Worm (Caenorhabditis elegans) whole organism, L4 larva: ENCODE measurements around the gene ZK1055.7.
A peak's percentile ranks its signal among the peaks of the same experiment; 100 is the strongest.

Source experiments
- F44E2.7 ChIP-seq: fragments of 200-800 bp; sonication (Bioruptor generic); IDR thresholded peaks from 2 replicates; pipeline ENCODE4 v2.1.2; 2022; ENCODE audit warnings: missing genetic modification characterization, missing compliant biosample characterization
- F49E8.2 ChIP-seq: sonication (generic microtip); optimal IDR thresholded peaks from 2 replicates; lab custom pipeline; 2016; ENCODE audit warnings: missing compliant biosample characterization, mild to moderate bottlenecking, missing genetic modification characterization, borderline replicate concordance
- T20F7.1 ChIP-seq: fragments of 200-800 bp; sonication (Bioruptor generic); optimal IDR thresholded peaks from 2 replicates; lab custom pipeline; 2018; ENCODE audit warnings: mild to moderate bottlenecking, missing genetic modification characterization, missing compliant biosample characterization
- Y105C5A.15 ChIP-seq: fragments of 200-800 bp; sonication (Bioruptor generic); IDR thresholded peaks from 2 replicates; pipeline ENCODE4 v1.3.6; 2022; ENCODE audit warnings: missing genetic modification characterization, missing compliant biosample characterization
- Y48G9A.11 ChIP-seq: fragments of 200-800 bp; sonication (Bioruptor generic); IDR thresholded peaks from 2 replicates; pipeline ENCODE4 v1.3.6; 2022; ENCODE audit warnings: missing genetic modification reagents, missing genetic modification characterization, missing compliant biosample characterization
- Y5F2A.4 ChIP-seq: fragments of 200-800 bp; sonication (Bioruptor generic); optimal IDR thresholded peaks from 2 replicates; lab custom pipeline; 2018; ENCODE audit warnings: mild to moderate bottlenecking, missing genetic modification characterization, missing compliant biosample characterization
- Y75B8A.6 ChIP-seq: fragments of 200-800 bp; sonication (Bioruptor generic); IDR thresholded peaks from 2 replicates; pipeline ENCODE4 v1.3.6; 2022; ENCODE audit warnings: missing genetic modification reagents, missing genetic modification characterization, missing compliant biosample characterization
- ama-1 ChIP-seq: fragments of 150-350 bp; optimal IDR thresholded peaks from 2 replicates; lab custom pipeline; 2014; ENCODE audit warnings: inconsistent platforms, mixed read lengths
- arid-1 ChIP-seq: fragments of 200-800 bp; sonication (Bioruptor generic); conservative IDR thresholded peaks from 2 replicates; pipeline ENCODE4 v1.3.6; 2022; ENCODE audit warnings: missing genetic modification reagents, missing genetic modification characterization, missing compliant biosample characterization
- ceh-20 ChIP-seq: fragments of 200-800 bp; sonication (Bioruptor generic); IDR thresholded peaks from 2 replicates; pipeline ENCODE4 v1.3.6; 2022; ENCODE audit warnings: missing genetic modification reagents, missing genetic modification characterization, missing compliant biosample characterization
- ceh-62 ChIP-seq: sonication (generic microtip); optimal IDR thresholded peaks from 2 replicates; lab custom pipeline; 2017; ENCODE audit warnings: missing biosample characterization, missing genetic modification characterization
- cey-2 ChIP-seq: sonication (generic microtip); optimal IDR thresholded peaks from 3 replicates; lab custom pipeline; 2017; ENCODE audit warnings: missing genetic modification characterization, mild to moderate bottlenecking, missing compliant biosample characterization, antibody characterized with exemption, borderline replicate concordance; ENCODE audit not compliant: insufficient read depth
- daf-16 ChIP-seq, 3 experiments: sonication (generic microtip); optimal IDR thresholded peaks; 2 replicates each; lab custom pipeline; 2016 to 2017; ENCODE audit warnings: missing genetic modification characterization in 3 of 3, missing genetic modification reagents in 3 of 3, mild to moderate bottlenecking in 2 of 3, missing compliant biosample characterization in 2 of 3, missing biosample characterization in 1 of 3, moderate library complexity in 1 of 3
- daf-19 ChIP-seq: fragments of 200-800 bp; sonication (Bioruptor generic); conservative IDR thresholded peaks from 2 replicates; pipeline ENCODE4 v1.3.6; 2022; ENCODE audit warnings: missing genetic modification characterization, missing compliant biosample characterization
- dmd-9 ChIP-seq: fragments of 200-800 bp; sonication (Bioruptor generic); IDR thresholded peaks from 2 replicates; pipeline ENCODE4 v1.3.6; 2022; ENCODE audit warnings: missing genetic modification reagents, missing genetic modification characterization, missing compliant biosample characterization
- dve-1 ChIP-seq: sonication (generic microtip); optimal IDR thresholded peaks from 2 replicates; lab custom pipeline; 2017; ENCODE audit warnings: antibody characterized with exemption, mild to moderate bottlenecking, missing genetic modification characterization, missing compliant biosample characterization; ENCODE audit not compliant: insufficient read depth
- egl-27 ChIP-seq: sonication (generic microtip); optimal IDR thresholded peaks from 3 replicates; lab custom pipeline; 2017; ENCODE audit warnings: missing biosample characterization, missing genetic modification reagents, missing genetic modification characterization
- fkh-10 ChIP-seq: fragments of 150-350 bp; optimal IDR thresholded peaks from 2 replicates; lab custom pipeline; 2014; ENCODE audit warnings: missing biosample characterization, missing genetic modification reagents, missing genetic modification characterization
- fos-1 ChIP-seq: fragments of 150-350 bp; optimal IDR thresholded peaks from 2 replicates; lab custom pipeline; 2014; ENCODE audit warnings: missing biosample characterization, missing genetic modification characterization
- gei-8 ChIP-seq: fragments of 200-800 bp; sonication (Bioruptor generic); optimal IDR thresholded peaks from 2 replicates; lab custom pipeline; 2018; ENCODE audit warnings: mild to moderate bottlenecking, missing genetic modification characterization, missing compliant biosample characterization
- hlh-30 ChIP-seq: sonication (generic microtip); optimal IDR thresholded peaks from 2 replicates; lab custom pipeline; 2017; ENCODE audit warnings: antibody characterized with exemption, mild to moderate bottlenecking, missing genetic modification characterization, missing compliant biosample characterization; ENCODE audit not compliant: insufficient read depth
- hmg-1.1 ChIP-seq: fragments of 200-800 bp; sonication (Bioruptor generic); IDR thresholded peaks from 2 replicates; pipeline ENCODE4 v1.3.6; 2022; ENCODE audit warnings: missing genetic modification reagents, missing genetic modification characterization, missing compliant biosample characterization
- jun-1 ChIP-seq: fragments of 150-350 bp; optimal IDR thresholded peaks from 2 replicates; lab custom pipeline; 2014; ENCODE audit warnings: missing biosample characterization, missing genetic modification reagents, missing genetic modification characterization
- lim-7 ChIP-seq: fragments of 200-800 bp; sonication (Bioruptor generic); IDR thresholded peaks from 2 replicates; pipeline ENCODE4 v1.3.6; 2022; ENCODE audit warnings: missing genetic modification characterization, missing compliant biosample characterization
- lin-13 ChIP-seq: fragments of 150-350 bp; optimal IDR thresholded peaks from 2 replicates; lab custom pipeline; 2014; ENCODE audit warnings: missing biosample characterization, missing genetic modification reagents, missing genetic modification characterization
- lin-38 ChIP-seq: fragments of 200-800 bp; sonication (Bioruptor generic); IDR thresholded peaks from 2 replicates; pipeline ENCODE4 v1.3.6; 2022; ENCODE audit warnings: missing genetic modification reagents, missing genetic modification characterization, missing compliant biosample characterization
- lsy-2 ChIP-seq, 2 experiments: fragments of 150-350 bp in 1 of 2; sonication (generic microtip) in 1 of 2; optimal IDR thresholded peaks; 2 replicates each; lab custom pipeline; 2014 to 2017; ENCODE audit warnings: missing biosample characterization in 2 of 2, missing genetic modification characterization in 2 of 2
- mdt-29 ChIP-seq: fragments of 200-800 bp; sonication (Bioruptor generic); IDR thresholded peaks from 2 replicates; pipeline ENCODE4 v1.3.6; 2022; ENCODE audit warnings: missing genetic modification reagents, missing genetic modification characterization, missing compliant biosample characterization
- mep-1 ChIP-seq: fragments of 150-350 bp; sonication (generic microtip); optimal IDR thresholded peaks from 3 replicates; lab custom pipeline; 2014; ENCODE audit warnings: missing biosample characterization, missing genetic modification characterization
- nhr-102 ChIP-seq: sonication (generic microtip); optimal IDR thresholded peaks from 2 replicates; lab custom pipeline; 2016; ENCODE audit warnings: mild to moderate bottlenecking, missing genetic modification characterization, moderate library complexity, missing compliant biosample characterization
- nhr-28 ChIP-seq: fragments of 150-350 bp; optimal IDR thresholded peaks from 2 replicates; lab custom pipeline; 2014; ENCODE audit warnings: missing biosample characterization, missing genetic modification characterization
- nhr-48 ChIP-seq: sonication (generic microtip); optimal IDR thresholded peaks from 2 replicates; lab custom pipeline; 2016; ENCODE audit warnings: mild to moderate bottlenecking, missing genetic modification characterization, missing compliant biosample characterization
- nhr-6 ChIP-seq: fragments of 150-350 bp; optimal IDR thresholded peaks from 2 replicates; lab custom pipeline; 2014; ENCODE audit warnings: missing biosample characterization, missing genetic modification characterization
- pha-4 ChIP-seq, 2 experiments: fragments of 150-350 bp in 1 of 2; fragments of 200-800 bp in 1 of 2; sonication (Bioruptor generic) in 1 of 2; IDR thresholded peaks in 1 of 2; optimal IDR thresholded peaks in 1 of 2; 2 replicates each; pipeline versions ENCODE4 v1.3.6 to Lab custom; 2014 to 2022; ENCODE audit warnings: missing genetic modification characterization in 2 of 2, missing genetic modification reagents in 2 of 2, missing biosample characterization in 1 of 2, missing compliant biosample characterization in 1 of 2
- php-3 ChIP-seq: fragments of 200-800 bp; sonication (Bioruptor generic); IDR thresholded peaks from 2 replicates; pipeline ENCODE4 v1.3.6; 2022; ENCODE audit warnings: missing genetic modification reagents, missing genetic modification characterization, missing compliant biosample characterization
- pqm-1 ChIP-seq: sonication (generic microtip); optimal IDR thresholded peaks from 2 replicates; lab custom pipeline; 2017; ENCODE audit warnings: missing biosample characterization, missing genetic modification characterization
- snpc-1.2 ChIP-seq: fragments of 200-800 bp; sonication (Bioruptor generic); IDR thresholded peaks from 2 replicates; pipeline ENCODE4 v1.3.6; 2022; ENCODE audit warnings: missing genetic modification reagents, missing genetic modification characterization, missing compliant biosample characterization
- spr-1 ChIP-seq: sonication (generic microtip); optimal IDR thresholded peaks from 2 replicates; lab custom pipeline; 2016; ENCODE audit warnings: mild to moderate bottlenecking, missing genetic modification characterization, missing compliant biosample characterization
- unc-130 ChIP-seq: sonication (generic microtip); optimal IDR thresholded peaks from 2 replicates; lab custom pipeline; 2016; ENCODE audit warnings: missing genetic modification reagents, missing genetic modification characterization, missing compliant biosample characterization
- zag-1 ChIP-seq: fragments of 150-350 bp; optimal IDR thresholded peaks from 2 replicates; lab custom pipeline; 2014; ENCODE audit warnings: missing biosample characterization, missing genetic modification characterization
- zfp-2 ChIP-seq: sonication (generic microtip); optimal IDR thresholded peaks from 2 replicates; lab custom pipeline; 2016; ENCODE audit warnings: mild to moderate bottlenecking, missing genetic modification characterization, missing compliant biosample characterization
- zip-2 ChIP-seq: fragments of 150-350 bp; optimal IDR thresholded peaks from 2 replicates; lab custom pipeline; 2014; ENCODE audit warnings: missing biosample characterization, missing genetic modification characterization

The ZK1055.7 gene

ce11 chrV:6575406-6576130, 29.6 kb downstream of the ZK1055.7 start, which contains the start of gene fut-2 (continued):
- TF ChIP-seq zip-2 (tag; lab: Kevin White, UChicago) (no peak), spr-1 (no peak), daf-16 (GFP tag; optimal IDR thresholded peaks at IDR 0.05; lab: Kevin White, UChicago) (no peak), daf-16 (tag; optimal IDR thresholded peaks at IDR 0.05; lab: Kevin White, UChicago) (peak; percentile 96), dve-1 (peak; percentile 67), pha-4 (GFP tag; IDR thresholded peaks at IDR 0.05; lab: Robert Waterston, UW) (no peak), pha-4 (tag; optimal IDR thresholded peaks at IDR 0.05; lab: Kevin White, UChicago) (no peak), egl-27 (tag; lab: Kevin White, UChicago) (no peak), dmd-9 (GFP tag; lab: Robert Waterston, UW) (no peak)

ce11 chrV:6565851-6566386, 39.3 kb downstream of the ZK1055.7 start, which contains the start of gene K04A8.1:
Gene K04A8.1 (plus strand): TSS chrV:6566336.
- TF ChIP-seq dve-1 (peak; percentile 50), nhr-102 (no peak), lin-38 (no peak), daf-16 (GFP tag; optimal IDR thresholded peaks at IDR 0.05; lab: Kevin White, UChicago) (no peak), daf-16 (tag; optimal IDR thresholded peaks at IDR 0.05; lab: Kevin White, UChicago) (peak; percentile 75), nhr-28 (peak; percentile 45), arid-1 (GFP tag; lab: Robert Waterston, UW) (no peak), nhr-48 (tag; lab: Kevin White, UChicago) (no peak), pqm-1 (tag; lab: Kevin White, UChicago) (peak; percentile 69), unc-130 (GFP tag; lab: Kevin White, UChicago) (no peak), fos-1 (tag; lab: Kevin White, UChicago) (no peak), F44E2.7 (no peak), T20F7.1 (GFP tag; lab: Kevin White, UChicago) (no peak), Y75B8A.6 (no peak), zag-1 (tag; lab: Kevin White, UChicago) (no peak), dmd-9 (GFP tag; lab: Robert Waterston, UW) (no peak)
- TF ChIP-seq, all 104 proteins: peak for 4

DNA sequence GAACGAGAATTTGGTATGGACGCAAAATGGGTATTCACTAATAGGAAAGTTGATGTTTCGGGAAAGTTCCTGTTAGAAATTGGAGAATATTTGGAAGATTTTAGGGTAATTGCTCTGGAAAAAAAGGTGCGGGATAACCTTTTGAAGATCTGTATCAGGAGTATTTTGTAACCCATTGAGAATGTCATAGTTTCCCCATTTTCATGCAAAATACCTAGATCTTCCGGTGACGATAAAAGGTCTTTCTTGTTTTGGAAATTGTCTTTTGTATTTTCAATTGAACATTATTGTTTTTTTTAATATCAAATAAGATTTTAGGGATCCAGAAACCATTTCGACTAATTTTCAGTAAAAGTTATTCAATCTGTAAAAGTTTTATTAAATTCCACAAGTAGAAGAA, 43.6 kb downstream of the ZK1055.7 start, which contains the start of gene spp-19:
spp-19 (minus strand) TSS at position 101 of the 400 bp plus-strand sequence.
- TF ChIP-seq hmg-1.1 (GFP tag; lab: Robert Waterston, UW) (no peak), lin-13 (GFP tag; lab: Kevin White, UChicago) (no peak), ceh-62 (no peak)
- TF ChIP-seq, all 104 proteins: peak for 0

DNA sequence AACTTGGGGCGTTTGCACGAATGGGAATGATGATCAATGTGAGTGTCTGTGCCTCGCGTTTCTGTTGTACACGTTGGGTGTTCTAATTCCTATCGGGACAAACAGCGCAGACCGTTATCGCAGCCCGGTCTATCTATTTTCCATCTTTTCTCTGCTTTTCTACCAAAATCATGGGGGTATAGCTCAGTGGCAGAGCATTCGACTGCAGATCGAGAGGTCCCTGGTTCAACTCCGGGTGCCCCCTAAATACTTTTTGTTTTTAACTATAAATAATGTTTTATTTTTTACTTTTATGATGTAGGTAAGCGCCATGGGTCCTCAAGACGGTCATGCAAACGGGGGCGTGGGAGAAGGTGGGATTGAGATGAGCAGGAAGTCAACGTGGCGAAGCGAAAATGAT, 45.6 kb downstream of the ZK1055.7 start:
- TF ChIP-seq fos-1 (tag; lab: Kevin White, UChicago) (no peak), hlh-30 (tag; lab: Kevin White, UChicago) (no peak), daf-19 (GFP tag; lab: Robert Waterston, UW) (no peak), F49E8.2 (tag; lab: Kevin White, UChicago) (no peak), lsy-2 (tag; optimal IDR thresholded peaks at IDR 0.05; lab: Kevin White, UChicago) (no peak), mep-1 (tag; lab: Kevin White, UChicago) (no peak), cey-2 (tag; lab: Kevin White, UChicago) (no peak), Y48G9A.11 (no peak), fkh-10 (GFP tag; lab: Kevin White, UChicago) (no peak), mdt-29 (GFP tag; lab: Robert Waterston, UW) (no peak), lim-7 (GFP tag; lab: Robert Waterston, UW) (peak; percentile 96), Y5F2A.4 (GFP tag; lab: Kevin White, UChicago) (peak; percentile 53), jun-1 (tag; lab: Kevin White, UChicago) (no peak), nhr-48 (tag; lab: Kevin White, UChicago) (peak; percentile 29), daf-16 (GFP tag; optimal IDR thresholded peaks at IDR 0.05; lab: Kevin White, UChicago) (peak in 1 of 2 experiments; percentile 76), daf-16 (tag; optimal IDR thresholded peaks at IDR 0.05; lab: Kevin White, UChicago) (peak; percentile 68), nhr-6 (no peak), gei-8 (GFP tag; lab: Kevin White, UChicago) (peak; percentile 64), hmg-1.1 (GFP tag; lab: Robert Waterston, UW) (no peak), Y105C5A.15 (0 out of 2 replicates have a peak, but pooled peaks have one; percentile 68), ama-1 (no peak), php-3 (GFP tag; lab: Robert Waterston, UW) (peak; percentile 74), zfp-2 (tag; lab: Kevin White, UChicago) (peak; percentile 30), snpc-1.2 (GFP tag; lab: Robert Waterston, UW) (no peak), ceh-20 (GFP tag; lab: Robert Waterston, UW) (0 out of 2 replicates have a peak, but pooled peaks have one; percentile 57)
